Worm (Caenorhabditis elegans) whole organism, L1 larva: Measurements from ENCODE around the gene T19D12.4.

ENCODE experiments used
- C16A3.4 ChIP-seq: fragments of 150-350 bp; optimal IDR thresholded peaks from 2 replicates; lab custom pipeline; 2014; ENCODE audit warnings: missing biosample characterization, missing genetic modification characterization
- F16B12.6 ChIP-seq: fragments of 150-350 bp; optimal IDR thresholded peaks from 2 replicates; lab custom pipeline; 2014; ENCODE audit warnings: missing biosample characterization, missing genetic modification characterization
- Y116A8C.19 ChIP-seq: sonication (generic microtip); optimal IDR thresholded peaks from 2 replicates; lab custom pipeline; 2016; ENCODE audit warnings: missing compliant biosample characterization, missing genetic modification characterization, borderline replicate concordance
- aha-1 ChIP-seq: fragments of 150-350 bp; optimal IDR thresholded peaks from 2 replicates; lab custom pipeline; 2014; ENCODE audit warnings: missing biosample characterization, missing genetic modification characterization
- ama-1 ChIP-seq: fragments of 150-350 bp; optimal IDR thresholded peaks from 2 replicates; lab custom pipeline; 2014
- ceh-63 ChIP-seq: fragments of 200-800 bp; sonication (Bioruptor generic); optimal IDR thresholded peaks from 2 replicates; lab custom pipeline; 2018; ENCODE audit warnings: mild to moderate bottlenecking, missing genetic modification characterization, missing compliant biosample characterization
- ceh-8 ChIP-seq: fragments of 200-800 bp; sonication (Bioruptor generic); optimal IDR thresholded peaks from 2 replicates; lab custom pipeline; 2018; ENCODE audit warnings: mild to moderate bottlenecking, missing genetic modification characterization, moderate library complexity, missing compliant biosample characterization
- ceh-82 ChIP-seq, 3 experiments: fragments of 150-350 bp in 1 of 3; sonication (generic microtip) in 2 of 3; optimal IDR thresholded peaks; 2 replicates each; lab custom pipeline; 2014 to 2017; ENCODE audit warnings: missing biosample characterization in 3 of 3, missing genetic modification characterization in 3 of 3
- ceh-90 ChIP-seq: sonication (generic microtip); optimal IDR thresholded peaks from 2 replicates; lab custom pipeline; 2016; ENCODE audit warnings: missing genetic modification characterization, missing compliant biosample characterization
- dpl-1 ChIP-seq, 3 experiments: fragments of 150-350 bp in 2 of 3; sonication (generic microtip) in 1 of 3; optimal IDR thresholded peaks; 2 replicates each; lab custom pipeline; 2014 to 2017; ENCODE audit warnings: missing biosample characterization in 3 of 3, missing genetic modification characterization in 3 of 3, missing genetic modification reagents in 3 of 3
- dsc-1 ChIP-seq: sonication (generic microtip); optimal IDR thresholded peaks from 2 replicates; lab custom pipeline; 2016; ENCODE audit warnings: mild to moderate bottlenecking, missing genetic modification characterization, missing compliant biosample characterization
- efl-3 ChIP-seq: fragments of 200-800 bp; sonication (Bioruptor generic); optimal IDR thresholded peaks from 2 replicates; lab custom pipeline; 2018; ENCODE audit warnings: mild to moderate bottlenecking, missing genetic modification characterization, missing compliant biosample characterization
- egl-13 ChIP-seq: sonication (generic microtip); optimal IDR thresholded peaks from 2 replicates; lab custom pipeline; 2016; ENCODE audit warnings: missing genotype, missing genetic modification reagents, missing genetic modification characterization, missing compliant biosample characterization
- egl-27 ChIP-seq, 2 experiments: fragments of 150-350 bp in 1 of 2; sonication (generic microtip); optimal IDR thresholded peaks; 3 replicates each; lab custom pipeline; 2017 to 2018; ENCODE audit warnings: missing biosample characterization in 2 of 2, missing genetic modification characterization in 2 of 2, missing genetic modification reagents in 2 of 2
- elt-2 ChIP-seq: sonication (generic microtip); optimal IDR thresholded peaks from 2 replicates; lab custom pipeline; 2016; ENCODE audit warnings: missing genetic modification characterization, mild to moderate bottlenecking, inconsistent platforms, missing compliant biosample characterization, missing genetic modification reagents
- elt-3 ChIP-seq, 6 experiments: fragments of 150-350 bp in 1 of 6; sonication (generic microtip); optimal IDR thresholded peaks; 2 replicates each; lab custom pipeline; 2017 to 2018; ENCODE audit warnings: missing biosample characterization in 6 of 6, missing genetic modification characterization in 6 of 6, inconsistent platforms in 1 of 6
- ets-5 ChIP-seq: fragments of 200-800 bp; sonication (Bioruptor generic); IDR thresholded peaks from 2 replicates; pipeline ENCODE4 v1.3.6; 2022; ENCODE audit warnings: missing genetic modification characterization, missing compliant biosample characterization
- fkh-4 ChIP-seq: sonication (generic microtip); optimal IDR thresholded peaks from 2 replicates; lab custom pipeline; 2016; ENCODE audit warnings: missing compliant biosample characterization, missing genetic modification characterization, borderline replicate concordance
- fos-1 ChIP-seq: fragments of 150-350 bp; optimal IDR thresholded peaks from 2 replicates; lab custom pipeline; 2014; ENCODE audit warnings: missing biosample characterization, missing genetic modification characterization
- hlh-17 ChIP-seq: fragments of 200-800 bp; sonication (Bioruptor generic); optimal IDR thresholded peaks from 2 replicates; lab custom pipeline; 2018; ENCODE audit warnings: missing genetic modification characterization, mild to moderate bottlenecking, missing compliant biosample characterization, moderate library complexity, borderline replicate concordance
- hlh-4 ChIP-seq: sonication (generic microtip); optimal IDR thresholded peaks from 2 replicates; lab custom pipeline; 2016; ENCODE audit warnings: mild to moderate bottlenecking, missing genetic modification characterization, missing compliant biosample characterization
- hpl-2 ChIP-seq: fragments of 150-350 bp; optimal IDR thresholded peaks from 2 replicates; lab custom pipeline; 2014; ENCODE audit warnings: missing biosample characterization, missing genetic modification reagents, missing genetic modification characterization
- irx-1 ChIP-seq: sonication (generic microtip); optimal IDR thresholded peaks from 2 replicates; lab custom pipeline; 2016; ENCODE audit warnings: missing genetic modification characterization, missing compliant biosample characterization
- jun-1 ChIP-seq: fragments of 150-350 bp; optimal IDR thresholded peaks from 2 replicates; lab custom pipeline; 2014; ENCODE audit warnings: missing biosample characterization, missing genetic modification reagents, missing genetic modification characterization
- lin-13 ChIP-seq: fragments of 150-350 bp; optimal IDR thresholded peaks from 2 replicates; lab custom pipeline; 2014; ENCODE audit warnings: missing biosample characterization, missing genetic modification reagents, missing genetic modification characterization
- lin-14 ChIP-seq: fragments of 200-800 bp; sonication (Bioruptor generic); optimal IDR thresholded peaks from 2 replicates; lab custom pipeline; 2018; ENCODE audit warnings: mild to moderate bottlenecking, missing genetic modification characterization, moderate library complexity, missing compliant biosample characterization
- lin-35 ChIP-seq, 2 experiments: fragments of 150-350 bp; optimal IDR thresholded peaks; 2 replicates each; lab custom pipeline; 2014; ENCODE audit warnings: missing biosample characterization in 2 of 2, missing genetic modification characterization in 2 of 2, missing genetic modification reagents in 2 of 2
- lin-39 ChIP-seq: fragments of 150-350 bp; optimal IDR thresholded peaks from 2 replicates; lab custom pipeline; 2014; ENCODE audit warnings: missing biosample characterization, missing genetic modification reagents, missing genetic modification characterization
- nhr-11 ChIP-seq: fragments of 150-350 bp; optimal IDR thresholded peaks from 2 replicates; lab custom pipeline; 2014; ENCODE audit warnings: missing biosample characterization, missing genetic modification characterization
- nhr-12 ChIP-seq: sonication (generic microtip); optimal IDR thresholded peaks from 2 replicates; lab custom pipeline; 2017; ENCODE audit warnings: missing biosample characterization, missing genetic modification characterization
- nhr-19 ChIP-seq: fragments of 200-800 bp; sonication (Bioruptor generic); conservative IDR thresholded peaks from 2 replicates; pipeline ENCODE4 v1.3.6; 2022; ENCODE audit warnings: missing genetic modification characterization, missing compliant biosample characterization
- nhr-20 ChIP-seq: sonication (generic microtip); optimal IDR thresholded peaks from 2 replicates; lab custom pipeline; 2016; ENCODE audit warnings: mild to moderate bottlenecking, missing genetic modification characterization, missing compliant biosample characterization
- nhr-237 ChIP-seq: fragments of 150-350 bp; optimal IDR thresholded peaks from 2 replicates; lab custom pipeline; 2014; ENCODE audit warnings: missing biosample characterization, missing genetic modification characterization
- nhr-47 ChIP-seq: sonication (generic microtip); optimal IDR thresholded peaks from 2 replicates; lab custom pipeline; 2016; ENCODE audit warnings: mild to moderate bottlenecking, missing genetic modification characterization, moderate library complexity, missing compliant biosample characterization
- nhr-71 ChIP-seq: sonication (generic microtip); optimal IDR thresholded peaks from 2 replicates; lab custom pipeline; 2016; ENCODE audit warnings: mild to moderate bottlenecking, missing genetic modification characterization, moderate library complexity, missing compliant biosample characterization
- nhr-76 ChIP-seq: sonication (generic microtip); optimal IDR thresholded peaks from 2 replicates; lab custom pipeline; 2017; ENCODE audit warnings: missing biosample characterization, missing genetic modification characterization
- nhr-84 ChIP-seq: sonication (generic microtip); optimal IDR thresholded peaks from 2 replicates; lab custom pipeline; 2017; ENCODE audit warnings: missing biosample characterization, missing genetic modification characterization
- nhr-85 ChIP-seq: sonication (generic microtip); peaks from one replicate; lab custom pipeline; 2016; ENCODE audit warnings: missing genetic modification characterization, inconsistent platforms, missing compliant biosample characterization
- nhr-90 ChIP-seq: sonication (generic microtip); optimal IDR thresholded peaks from 2 replicates; lab custom pipeline; 2016; ENCODE audit warnings: mild to moderate bottlenecking, missing genetic modification characterization, missing compliant biosample characterization; ENCODE audit not compliant: poor library complexity
- pax-3 ChIP-seq: fragments of 200-800 bp; sonication (Bioruptor generic); optimal IDR thresholded peaks from 2 replicates; lab custom pipeline; 2018; ENCODE audit warnings: mild to moderate bottlenecking, missing genetic modification characterization, moderate library complexity, missing compliant biosample characterization
- pqm-1 ChIP-seq: sonication (generic microtip); optimal IDR thresholded peaks from 3 replicates; lab custom pipeline; 2017; ENCODE audit warnings: missing biosample characterization, missing genetic modification characterization
- rnt-1 ChIP-seq: sonication (generic microtip); optimal IDR thresholded peaks from 2 replicates; lab custom pipeline; 2016; ENCODE audit warnings: mild to moderate bottlenecking, missing genetic modification characterization, moderate library complexity, missing compliant biosample characterization
- snpc-4 ChIP-seq: fragments of 150-350 bp; optimal IDR thresholded peaks from 2 replicates; lab custom pipeline; 2014; ENCODE audit warnings: missing biosample characterization, missing genetic modification characterization
- snu-23 ChIP-seq: sonication (generic microtip); optimal IDR thresholded peaks from 2 replicates; lab custom pipeline; 2016; ENCODE audit warnings: missing genetic modification characterization, missing compliant biosample characterization
- sox-4 ChIP-seq: sonication (generic microtip); optimal IDR thresholded peaks from 2 replicates; lab custom pipeline; 2016; ENCODE audit warnings: missing genetic modification characterization, missing compliant biosample characterization
- sptf-1 ChIP-seq: fragments of 150-350 bp; optimal IDR thresholded peaks from 2 replicates; lab custom pipeline; 2014; ENCODE audit warnings: missing biosample characterization, missing genetic modification characterization
- swsn-7 ChIP-seq: sonication (generic microtip); optimal IDR thresholded peaks from 2 replicates; lab custom pipeline; 2016; ENCODE audit warnings: missing genetic modification characterization, missing compliant biosample characterization
- tbx-2 ChIP-seq: sonication (generic microtip); optimal IDR thresholded peaks from 2 replicates; lab custom pipeline; 2016; ENCODE audit warnings: missing genetic modification characterization, missing compliant biosample characterization
- unc-30 ChIP-seq: sonication (generic microtip); optimal IDR thresholded peaks from 2 replicates; lab custom pipeline; 2017; ENCODE audit warnings: missing biosample characterization, missing genetic modification characterization
- unc-98 ChIP-seq: fragments of 200-800 bp; sonication (Bioruptor generic); IDR thresholded peaks from 2 replicates; pipeline ENCODE4 v1.3.6; 2022; ENCODE audit warnings: missing genetic modification characterization, missing compliant biosample characterization
- ztf-11 ChIP-seq, 2 experiments: sonication (generic microtip); optimal IDR thresholded peaks; 2 replicates each; lab custom pipeline; 2016 to 2017; ENCODE audit warnings: missing genetic modification characterization in 2 of 2, missing biosample characterization in 1 of 2, missing compliant biosample characterization in 1 of 2

T19D12.4 gene

DNA sequence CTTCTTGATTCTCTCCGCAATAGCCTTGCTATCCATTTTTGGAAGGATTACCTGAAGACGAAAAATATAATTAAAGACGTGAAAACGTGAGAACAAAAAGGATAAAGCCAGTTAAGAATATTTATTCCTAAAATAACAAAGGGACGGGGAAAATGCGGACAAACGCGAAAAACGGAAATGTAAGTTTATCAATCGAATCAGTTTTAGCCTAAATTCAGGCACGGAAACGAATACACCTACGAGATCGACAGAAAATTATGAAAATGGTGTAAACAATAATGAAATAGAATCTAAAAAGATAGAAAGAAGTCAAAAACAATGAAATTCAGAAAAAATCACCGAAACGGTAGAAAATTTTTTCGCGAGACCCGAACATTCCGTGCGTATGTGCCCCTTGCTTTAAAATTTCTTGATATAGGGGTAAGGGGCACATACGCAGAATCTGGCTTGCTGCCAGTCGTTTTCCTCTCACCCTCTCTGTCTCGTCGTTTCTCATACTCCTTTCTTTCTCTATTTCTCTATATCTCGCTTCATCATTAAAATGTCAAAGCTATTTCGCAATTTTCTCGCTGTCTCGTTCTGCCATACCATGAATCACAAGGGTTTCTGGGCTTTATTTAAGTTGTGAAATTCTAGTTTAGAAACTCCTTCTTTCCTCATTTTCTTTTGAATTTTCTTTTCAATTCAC lies 42.2 kb upstream of the T19D12.4 start, which contains the start of gene icd-1 (continued):
- TF ChIP-seq elt-3 (tag; optimal IDR thresholded peaks at IDR 0.05; lab: Kevin White, UChicago): peak in 5 of 6 experiments; percentile 50 to 93 (median 68)
- TF ChIP-seq jun-1 (tag; lab: Kevin White, UChicago): peak; percentile 94
- peak; percentile 94 for TF ChIP-seq dsc-1
- TF ChIP-seq snpc-4 (tag; lab: Kevin White, UChicago): peak; percentile 83
- TF ChIP-seq aha-1 (tag; lab: Kevin White, UChicago): peak; percentile 85
- TF ChIP-seq pqm-1 (tag; lab: Kevin White, UChicago): no peak
- TF ChIP-seq lin-35 (GFP tag; optimal IDR thresholded peaks at IDR 0.05; lab: Kevin White, UChicago): peak; percentile 84 to 87
- TF ChIP-seq tbx-2 (tag; lab: Kevin White, UChicago): peak; percentile 97
- peak; percentile 99 for TF ChIP-seq nhr-71 (tag; lab: Kevin White, UChicago)
- TF ChIP-seq ceh-63 (GFP tag; lab: Kevin White, UChicago): no peak
- TF ChIP-seq Y116A8C.19: no peak
- TF ChIP-seq nhr-11 (tag; lab: Kevin White, UChicago): peak; percentile 97
- peak; percentile 86 for TF ChIP-seq egl-13 (tag; lab: Kevin White, UChicago)
- peak; percentile 97 for TF ChIP-seq nhr-47 (tag; lab: Kevin White, UChicago)
- peak in 1 of 2 experiments; percentile 85 for TF ChIP-seq ztf-11 (tag; optimal IDR thresholded peaks at IDR 0.05; lab: Kevin White, UChicago)
- TF ChIP-seq nhr-12 (tag; lab: Kevin White, UChicago): no peak
- peak; percentile 96 for TF ChIP-seq nhr-19
- TF ChIP-seq hlh-4: no peak
- TF ChIP-seq efl-3 (GFP tag; lab: Kevin White, UChicago): no peak
- no peak for TF ChIP-seq hlh-17 (GFP tag; lab: Kevin White, UChicago)
- TF ChIP-seq sox-4: peak; percentile 44
- peak; percentile 98 for TF ChIP-seq nhr-20 (tag; lab: Kevin White, UChicago)
- TF ChIP-seq nhr-85: peak; percentile 99
- TF ChIP-seq irx-1: peak; percentile 88
- TF ChIP-seq nhr-237: peak; percentile 93
- no peak for TF ChIP-seq ets-5 (GFP tag; lab: Robert Waterston, UW)
- peak; percentile 95 for TF ChIP-seq fos-1 (tag; lab: Kevin White, UChicago)
- TF ChIP-seq swsn-7: peak; percentile 98
- TF ChIP-seq pax-3 (tag; lab: Kevin White, UChicago): peak; percentile 90
- peak; percentile 76 to 81 (median 76) for TF ChIP-seq dpl-1 (GFP tag; optimal IDR thresholded peaks at IDR 0.05; lab: Kevin White, UChicago)
- peak; percentile 28 for TF ChIP-seq ceh-90 (tag; lab: Kevin White, UChicago)
- peak; percentile 82 for TF ChIP-seq unc-98 (GFP tag; lab: Robert Waterston, UW)
- TF ChIP-seq unc-30: no peak
- no peak for TF ChIP-seq nhr-84 (tag; lab: Kevin White, UChicago)
- TF ChIP-seq fkh-4 (tag; lab: Kevin White, UChicago): peak; percentile 66
- peak; percentile 69 for TF ChIP-seq F16B12.6 (tag; lab: Kevin White, UChicago)
- TF ChIP-seq nhr-76 (tag; lab: Kevin White, UChicago): no peak
- TF ChIP-seq elt-2 (tag; lab: Kevin White, UChicago): peak; percentile 84
- peak in 1 of 2 experiments; percentile 82 for TF ChIP-seq egl-27 (tag; optimal IDR thresholded peaks at IDR 0.05; lab: Kevin White, UChicago)
- peak; percentile 92 for TF ChIP-seq rnt-1 (tag; lab: Kevin White, UChicago)
- peak; percentile 80 for TF ChIP-seq ceh-8 (GFP tag; lab: Kevin White, UChicago)
- peak; percentile 99 for TF ChIP-seq snu-23 (GFP tag; lab: Kevin White, UChicago)
- TF ChIP-seq nhr-90 (tag; lab: Kevin White, UChicago): peak; percentile 94
- TF ChIP-seq lin-14: peak; percentile 98
- TF ChIP-seq sptf-1 (tag; lab: Kevin White, UChicago): no peak
- peak; percentile 91 for TF ChIP-seq hpl-2 (GFP tag; lab: Kevin White, UChicago)
- TF ChIP-seq lin-39 (tag; lab: Kevin White, UChicago): peak; percentile 94
- peak; percentile 92 for TF ChIP-seq C16A3.4 (tag; lab: Kevin White, UChicago)
- TF ChIP-seq lin-13 (GFP tag; lab: Kevin White, UChicago): peak; percentile 84
- TF ChIP-seq ceh-82 (tag; optimal IDR thresholded peaks at IDR 0.05; lab: Kevin White, UChicago): peak; percentile 91 to 95 (median 93)
- peak; percentile 43 for TF ChIP-seq ama-1 (lab: Kevin White, UChicago)
